Fruit fly (Drosophila melanogaster) ovary, adult (tissue): Measurements from ENCODE around the gene CG5080.
A peak's percentile ranks its signal among the peaks of the same experiment; 100 is the strongest.

Experiments
- CG17801 ChIP-seq: fragments of 200-800 bp; optimal IDR thresholded peaks from 2 replicates; lab custom pipeline; 2019; ENCODE audit warnings: missing biosample characterization, mild to moderate bottlenecking, missing genetic modification characterization, moderate library complexity; ENCODE audit not compliant: partially characterized antibody

Gene CG5080

DNA sequence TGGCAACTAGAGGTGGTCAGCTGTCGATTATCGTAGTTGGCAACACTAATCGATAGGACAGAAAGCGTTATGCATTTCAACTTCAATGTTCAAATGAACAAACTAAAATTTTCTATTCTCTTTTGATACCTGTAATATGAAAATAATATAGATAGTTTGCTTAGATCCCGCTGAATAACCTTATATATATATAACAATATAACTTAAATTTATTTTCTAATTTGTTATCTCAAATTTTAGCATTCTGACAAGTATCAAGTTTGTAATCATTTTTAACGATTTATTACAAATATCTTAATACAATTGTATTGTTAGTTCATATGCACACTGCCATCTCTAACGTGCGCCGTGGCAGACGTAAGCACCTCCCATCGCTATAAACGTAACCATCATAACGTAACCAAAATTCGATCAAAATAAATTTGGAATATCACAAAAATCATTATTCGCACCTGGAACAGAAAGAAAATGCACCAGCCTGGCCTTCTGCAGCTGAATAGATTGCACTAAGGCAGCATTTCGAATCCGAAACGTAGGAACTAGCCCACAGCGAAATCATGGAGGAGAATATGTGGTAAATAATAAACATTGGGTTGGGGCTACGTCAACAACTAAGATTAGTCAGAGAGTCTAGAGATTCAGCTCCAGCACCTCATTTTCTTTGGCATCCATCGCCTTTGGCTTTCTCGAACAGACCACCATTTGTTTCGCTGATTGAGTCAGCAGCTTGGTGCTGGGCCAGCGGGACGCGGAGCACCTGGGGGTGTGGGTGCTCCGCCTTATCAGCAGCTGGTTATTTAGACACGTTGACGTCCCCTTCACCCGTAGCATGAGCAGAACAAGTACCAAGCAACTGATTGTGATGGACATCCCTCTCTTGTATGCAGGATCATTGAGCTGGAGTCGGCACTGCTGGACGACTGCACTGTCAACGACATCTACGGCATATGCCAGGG lies 34.5 kb downstream of the CG5080 start, which contains the start of the genes Pino and TBC1D23:
TSS of gene Pino (minus strand) at position 22 of the 956 bp plus-strand sequence.
TSS of gene TBC1D23 (plus strand) at position 385 of the 956 bp plus-strand sequence.
- peak; percentile 67 for TF ChIP-seq CG17801

DNA sequence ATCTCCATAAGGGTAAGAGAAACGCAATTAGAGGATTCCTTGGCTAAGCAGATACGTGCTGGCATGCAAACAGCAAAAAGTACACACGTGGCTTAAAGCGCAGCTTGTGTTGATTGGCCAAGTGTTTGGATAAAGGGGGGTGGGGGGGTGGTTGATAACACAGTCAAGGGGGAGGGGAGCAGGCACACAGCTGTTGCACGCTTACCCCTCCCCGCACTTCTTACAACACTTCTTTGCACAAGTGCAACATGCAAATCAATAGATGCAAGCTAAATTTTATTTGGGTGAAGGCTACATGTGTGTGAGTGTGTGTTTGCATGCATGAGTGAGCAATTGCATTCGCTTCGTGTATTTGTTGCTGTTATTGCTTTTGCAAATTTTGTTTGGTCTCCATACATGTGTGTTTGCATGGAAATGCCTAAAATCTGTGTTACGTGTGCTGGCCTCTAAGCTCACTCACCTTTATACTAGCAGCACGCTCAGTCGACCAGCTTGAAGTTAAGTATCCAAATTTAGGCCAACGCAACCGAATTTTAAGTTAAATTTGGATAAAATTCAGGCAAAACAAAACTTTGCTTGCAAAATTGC lies 35.2 kb downstream of the CG5080 start:
- TF ChIP-seq CG17801, result no peak

DNA sequence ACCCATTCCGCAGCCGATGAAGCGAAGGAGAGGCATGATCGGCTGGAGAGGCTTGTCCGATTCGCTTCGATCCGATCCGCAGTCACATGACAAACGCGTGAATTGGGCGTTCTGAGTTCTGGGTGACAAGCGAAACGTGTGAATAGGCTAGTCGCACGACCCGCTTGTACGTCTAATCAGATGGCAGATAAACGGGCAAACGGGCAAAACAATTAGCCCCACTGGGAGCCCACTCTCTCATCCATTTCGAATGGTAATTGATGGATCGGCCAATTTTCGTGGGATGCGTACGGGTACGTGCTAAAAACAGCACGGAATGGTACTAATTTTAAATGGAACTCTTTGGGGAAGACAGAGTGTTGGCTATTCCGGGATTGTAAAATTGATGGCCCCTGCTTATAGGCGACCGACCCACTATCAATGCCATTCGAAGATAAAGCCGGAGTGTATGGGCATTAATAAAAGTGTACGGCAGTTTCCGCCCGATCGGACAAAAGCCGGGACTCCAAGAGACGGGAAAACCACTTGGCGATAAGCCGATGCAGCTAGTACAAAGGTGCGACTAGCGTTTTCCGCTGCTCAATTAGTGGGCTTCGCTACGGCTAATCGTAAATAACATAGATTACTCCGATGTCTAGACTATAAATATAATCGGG lies 36.1 kb downstream of the CG5080 start:
- no peak for TF ChIP-seq CG17801

DNA sequence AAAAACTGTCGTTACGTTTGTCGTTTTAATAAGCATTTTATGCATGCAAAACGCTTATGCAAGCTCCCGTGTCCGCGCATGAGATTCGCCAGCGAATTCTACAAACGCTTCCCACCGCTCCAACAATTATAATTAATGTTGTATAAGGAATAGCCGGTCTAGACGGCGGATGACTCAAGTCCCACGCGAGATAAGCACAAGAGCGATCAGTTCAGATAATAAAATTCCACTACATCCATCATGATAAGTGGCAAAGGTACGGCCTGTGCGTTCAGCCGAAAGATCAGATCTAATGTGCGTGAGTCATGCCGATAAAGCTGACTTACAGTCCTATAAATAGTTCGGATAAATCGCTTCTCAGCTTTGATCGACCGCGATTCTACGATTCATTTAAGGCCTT lies 37.2 kb downstream of the CG5080 start:
- no peak for TF ChIP-seq CG17801

DNA sequence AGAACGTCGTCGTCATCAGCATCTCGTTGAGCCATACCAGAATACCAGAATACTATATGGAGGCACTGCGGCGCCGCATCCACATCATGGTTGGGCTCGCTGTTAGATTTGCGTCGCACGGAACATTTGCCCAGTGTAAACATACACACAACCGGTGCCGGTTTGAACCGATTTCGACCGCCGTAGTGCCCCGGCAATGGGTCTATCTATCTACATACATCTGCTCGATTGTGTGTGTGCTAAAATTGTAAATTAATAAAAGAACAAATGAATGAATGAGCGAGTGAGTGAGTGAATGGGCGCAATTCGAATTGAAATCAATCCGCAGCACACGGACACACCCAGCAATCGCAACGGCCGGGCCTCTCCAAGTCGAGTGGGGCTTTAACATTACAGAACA lies 38.2 kb downstream of the CG5080 start:
- no peak for TF ChIP-seq CG17801

DNA sequence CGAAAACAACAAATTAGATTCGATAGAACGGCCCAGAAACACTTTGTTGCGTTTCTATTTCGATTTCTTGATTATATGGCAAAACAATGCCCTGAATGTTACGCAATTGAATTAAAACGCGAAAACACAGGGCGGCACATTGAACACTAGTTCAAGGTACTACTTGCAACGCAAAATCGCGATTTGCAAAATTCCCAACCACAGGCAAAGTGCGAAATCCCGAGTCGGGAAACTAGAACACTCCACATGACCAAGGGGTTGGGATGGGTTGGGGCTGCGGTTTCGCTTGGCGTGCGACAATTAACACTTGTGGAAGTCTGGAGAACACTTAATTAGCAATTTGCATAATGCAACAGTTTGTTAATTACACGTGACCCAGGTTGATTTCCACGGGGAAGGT lies 39.4 kb downstream of the CG5080 start:
- no peak for TF ChIP-seq CG17801

DNA sequence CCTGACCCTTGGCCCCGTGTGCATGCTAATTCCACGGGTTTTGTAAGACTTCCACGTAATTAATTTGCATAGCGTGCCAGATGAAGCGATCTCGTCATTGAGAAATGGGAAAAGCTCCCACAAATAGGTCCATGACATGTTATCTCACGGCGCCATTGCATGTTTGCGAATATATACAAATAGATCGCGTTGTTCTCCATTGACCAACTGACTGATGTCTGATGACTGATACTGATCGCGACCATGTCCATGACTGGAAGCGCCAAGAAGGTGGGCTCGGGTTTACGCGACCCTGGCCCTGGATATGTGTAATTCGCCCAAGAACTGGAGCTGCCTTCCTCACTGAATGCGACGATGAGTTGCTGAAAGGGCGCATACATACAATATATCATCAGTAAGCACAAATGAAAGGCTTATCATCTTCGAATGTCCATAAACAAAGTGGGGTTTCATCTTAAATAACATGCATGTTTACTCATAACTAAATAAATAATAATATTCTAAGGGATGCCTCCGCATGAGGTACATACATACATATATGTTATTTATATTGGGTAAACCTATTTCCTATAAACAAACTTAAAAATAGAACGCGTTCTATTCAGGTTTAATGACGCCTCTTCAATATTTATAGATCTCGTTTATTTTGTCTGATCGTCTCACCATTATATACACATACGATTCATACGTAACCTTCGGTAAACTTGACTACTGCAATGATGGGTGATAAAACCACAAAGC lies 40.4 kb downstream of the CG5080 start:
- TF ChIP-seq CG17801, result peak; percentile 35

DNA sequence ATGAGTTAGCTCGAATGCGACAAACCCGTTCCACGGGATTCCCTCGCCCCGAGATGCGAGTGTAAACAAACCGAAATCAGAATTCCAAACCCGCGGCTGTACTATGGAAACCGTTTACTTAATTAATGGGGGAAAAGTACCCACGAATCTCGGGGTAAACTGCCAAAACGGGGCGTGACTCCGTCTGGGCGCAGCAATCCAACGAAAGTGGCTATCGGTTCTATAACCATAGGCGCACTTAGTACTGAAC lies 41.0 kb downstream of the CG5080 start:
- TF ChIP-seq CG17801, result no peak

DNA sequence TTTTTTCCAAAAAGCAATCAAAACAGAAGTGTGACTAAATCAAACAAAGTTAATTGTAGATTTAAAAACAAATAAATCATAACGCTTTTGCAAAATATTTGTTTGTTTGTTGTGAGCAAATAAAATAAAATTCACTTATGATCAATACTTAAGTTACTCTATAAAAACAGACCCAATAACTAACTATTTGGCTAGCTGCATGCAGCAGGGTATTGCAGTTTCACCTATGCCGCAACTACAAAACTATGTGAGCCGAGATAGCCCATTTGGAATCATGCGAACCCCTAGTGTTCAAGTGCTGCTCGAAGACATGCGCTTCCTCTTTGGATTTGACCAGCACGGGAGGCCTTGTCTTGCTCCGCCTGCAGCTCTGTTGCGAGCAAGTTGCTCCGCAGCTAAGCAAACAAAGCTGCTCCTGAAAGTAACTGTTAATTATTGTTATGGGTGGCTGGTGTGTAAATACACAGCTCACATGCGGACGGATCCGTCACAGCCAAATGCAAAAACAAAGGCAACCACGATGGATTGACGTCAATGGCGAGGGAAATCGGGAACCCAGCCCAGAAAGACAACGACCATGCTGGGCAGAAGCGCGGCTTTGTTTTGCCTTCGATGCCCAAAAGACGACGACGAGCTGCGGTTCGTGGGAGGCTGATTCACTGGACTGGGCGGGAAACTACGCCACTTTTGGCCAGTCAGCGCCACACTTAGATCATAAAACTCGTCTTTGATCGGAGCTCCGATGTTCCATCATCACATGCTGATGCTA lies 41.6 kb downstream of the CG5080 start:
- no peak for TF ChIP-seq CG17801

DNA sequence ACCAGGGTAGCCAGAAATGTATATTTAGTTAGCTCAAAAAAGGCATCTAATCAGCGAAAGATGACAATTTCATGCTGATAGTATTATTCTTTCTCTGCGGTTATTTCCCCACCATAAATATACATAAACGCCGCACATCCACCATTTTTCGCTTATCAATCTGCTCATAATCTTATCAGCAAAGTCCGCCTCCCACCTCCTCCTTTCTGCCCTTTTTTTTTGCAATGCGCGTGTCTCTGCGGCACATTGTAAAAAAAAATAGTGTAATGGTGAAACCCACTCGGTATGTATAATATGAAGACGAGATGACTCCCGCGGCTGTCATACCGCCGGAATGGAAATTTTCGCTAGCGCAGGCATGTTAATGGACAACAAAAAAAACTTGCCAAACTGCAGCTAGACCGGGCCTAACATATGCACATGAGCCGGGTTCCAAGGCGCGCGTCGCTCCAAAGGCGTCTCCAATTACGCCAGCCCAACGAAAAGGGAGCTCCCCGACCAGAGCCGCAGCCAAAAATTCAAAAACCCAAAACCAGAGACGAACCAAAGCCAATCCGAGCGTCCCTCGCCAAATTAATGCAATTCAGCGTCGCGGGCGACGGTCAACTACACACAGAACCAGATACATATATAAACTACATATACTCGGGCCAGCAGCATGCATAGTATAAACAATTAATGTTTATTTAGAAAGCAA lies 43.3 kb downstream of the CG5080 start:
- TF ChIP-seq CG17801, result no peak

DNA sequence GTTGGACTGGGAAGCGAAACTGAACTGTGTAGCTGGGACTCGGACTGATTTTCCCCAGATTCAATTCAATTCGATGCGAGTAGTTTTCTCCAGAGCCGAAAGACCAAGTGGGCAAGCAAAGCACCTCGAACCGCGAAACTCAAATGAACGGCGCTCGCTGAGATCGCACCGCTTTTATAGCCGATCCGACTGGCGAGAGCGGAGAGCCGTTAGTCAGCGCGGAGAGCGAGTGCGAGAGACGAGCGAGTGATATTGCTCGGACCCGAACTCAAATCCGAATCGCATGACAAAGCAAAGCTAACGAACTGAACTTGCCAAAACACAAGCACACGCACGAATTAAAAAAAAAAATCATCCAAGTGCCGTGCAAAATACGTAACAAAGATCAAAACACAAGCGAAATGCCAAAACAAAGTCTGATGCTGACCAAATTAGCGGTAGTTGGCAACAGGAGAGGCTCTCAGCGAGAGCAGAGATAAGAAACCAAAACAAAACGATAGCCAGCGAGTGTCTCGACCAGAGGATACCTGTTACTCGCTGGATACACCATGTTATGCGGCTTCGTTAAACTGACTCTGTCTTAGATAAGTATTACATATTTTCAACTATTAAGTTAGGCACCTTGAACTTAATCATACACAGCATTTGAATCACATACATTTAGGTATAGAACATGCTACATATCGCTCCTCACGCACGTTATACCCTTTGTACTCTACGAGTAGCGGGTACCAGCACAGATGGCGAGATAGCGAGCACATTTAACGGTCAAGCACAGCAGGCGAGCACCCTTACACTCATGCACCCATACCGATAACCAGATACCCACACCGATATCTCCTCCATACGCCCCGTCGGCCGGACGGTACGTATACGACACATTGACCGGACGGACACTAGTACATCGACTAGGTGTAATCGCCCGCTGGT lies 44.5 kb downstream of the CG5080 start:
- peak; percentile 55 for TF ChIP-seq CG17801

DNA sequence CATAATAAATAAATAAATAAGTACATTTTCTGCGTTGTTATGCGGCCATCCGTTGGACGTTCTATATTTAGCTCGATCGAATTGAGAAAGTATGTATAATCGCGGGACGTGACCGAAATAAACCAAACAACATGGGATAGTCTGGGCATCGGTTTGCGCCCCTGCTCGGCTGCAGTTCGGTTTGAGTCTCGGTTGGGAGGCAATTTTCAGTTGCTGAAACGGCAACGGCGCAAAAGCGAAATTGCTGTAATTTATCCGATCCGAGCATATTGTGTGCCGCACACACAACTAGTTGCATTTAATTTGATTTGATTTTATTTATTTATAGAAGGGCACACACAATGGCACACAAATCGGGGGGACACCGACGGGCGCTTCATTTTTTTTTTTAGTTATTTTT lies 45.5 kb downstream of the CG5080 start:
- no peak for TF ChIP-seq CG17801

DNA sequence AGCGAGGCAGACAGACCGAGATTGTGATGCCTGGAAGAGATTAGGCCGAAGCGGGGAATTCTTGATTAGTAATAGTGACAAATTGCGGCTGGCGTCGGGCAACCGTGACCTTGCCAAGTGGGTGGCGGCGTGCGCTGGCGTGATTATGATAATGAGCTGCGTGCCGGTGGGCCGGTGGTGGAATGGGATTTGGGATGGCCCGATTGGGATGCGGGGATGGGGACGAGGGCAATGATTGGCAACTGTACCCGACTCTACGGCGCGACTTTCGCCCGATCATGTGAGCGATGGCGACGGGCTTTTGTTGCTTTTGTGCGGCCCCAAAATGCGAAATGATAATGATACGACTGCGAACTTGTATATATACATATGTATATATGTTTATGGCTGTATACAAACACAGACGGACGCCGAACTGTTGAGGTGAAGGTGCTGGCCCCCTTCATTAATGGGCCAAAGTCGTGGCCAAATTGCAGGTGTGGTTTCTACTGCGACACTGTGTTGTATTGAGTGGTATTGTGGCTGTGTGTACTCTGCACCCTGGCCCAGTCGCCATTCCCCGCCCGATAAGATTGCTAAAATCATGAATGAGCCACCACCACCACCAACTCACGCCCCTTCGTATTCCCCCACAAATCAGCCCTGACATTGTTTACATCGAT lies 46.9 kb downstream of the CG5080 start:
- no peak for TF ChIP-seq CG17801

DNA sequence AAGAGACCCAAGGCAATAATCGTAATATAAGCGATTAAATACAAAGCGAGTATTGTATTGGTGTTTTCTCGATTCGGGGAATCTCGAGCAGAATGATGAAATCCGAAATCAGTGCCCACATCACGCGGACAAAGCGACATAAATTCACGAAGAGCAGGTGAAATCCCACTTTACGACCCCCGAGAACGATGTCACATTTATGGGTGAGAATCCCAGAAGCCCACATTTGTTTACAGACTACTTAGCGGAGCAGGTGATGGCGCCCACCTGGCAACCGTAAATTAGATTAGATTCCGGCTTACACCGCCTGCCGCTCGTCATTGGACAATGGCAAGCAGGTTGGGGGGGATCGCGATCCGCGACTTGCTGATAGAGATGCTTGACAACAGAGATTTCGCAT lies 49.5 kb downstream of the CG5080 start:
- TF ChIP-seq CG17801, result no peak
